Fruit fly (Drosophila melanogaster) whole organism, adult: Measurements from ENCODE around the gene CrebB.

Experiments
- CG11617 ChIP-seq: fragments of 200-800 bp; sonication (Bioruptor generic); optimal IDR thresholded peaks from 2 replicates; lab custom pipeline; 2017; ENCODE audit warnings: mild to moderate bottlenecking, missing biosample characterization, missing genetic modification reagents, missing genetic modification characterization
- CG12768 ChIP-seq: fragments of 200-800 bp; sonication (Bioruptor generic); optimal IDR thresholded peaks from 2 replicates; lab custom pipeline; 2017; ENCODE audit warnings: missing biosample characterization, missing genetic modification characterization, mild to moderate bottlenecking, moderate library complexity, missing genetic modification reagents
- CG14711 ChIP-seq: fragments of 200-800 bp; sonication (Bioruptor generic); optimal IDR thresholded peaks from 2 replicates; lab custom pipeline; 2018; ENCODE audit warnings: missing biosample characterization, mild to moderate bottlenecking, missing genetic modification characterization, moderate library complexity
- CG1620 ChIP-seq: fragments of 200-800 bp; sonication (Bioruptor generic); optimal IDR thresholded peaks from 2 replicates; lab custom pipeline; 2016; ENCODE audit warnings: missing biosample characterization, missing genetic modification characterization
- CG33017 ChIP-seq: fragments of 200-800 bp; sonication (Bioruptor generic); optimal IDR thresholded peaks from 2 replicates; lab custom pipeline; 2018; ENCODE audit warnings: missing biosample characterization, mild to moderate bottlenecking, missing genetic modification characterization, moderate library complexity
- CG5204 ChIP-seq: fragments of 200-800 bp; sonication (Bioruptor generic); optimal IDR thresholded peaks from 2 replicates; lab custom pipeline; 2016; ENCODE audit warnings: missing biosample characterization, missing genetic modification characterization
- CG7045 ChIP-seq: fragments of 200-800 bp; sonication (Bioruptor generic); optimal IDR thresholded peaks from 2 replicates; lab custom pipeline; 2017; ENCODE audit warnings: missing biosample characterization, mild to moderate bottlenecking, missing genetic modification characterization
- CG7101 ChIP-seq: fragments of 200-800 bp; sonication (Bioruptor generic); optimal IDR thresholded peaks from 2 replicates; lab custom pipeline; 2018; ENCODE audit warnings: missing biosample characterization, mild to moderate bottlenecking, missing genetic modification characterization, moderate library complexity
- Clk ChIP-seq: fragments of 200-800 bp; sonication (Bioruptor generic); optimal IDR thresholded peaks from 2 replicates; lab custom pipeline; 2017; ENCODE audit warnings: missing biosample characterization, missing genetic modification characterization
- Crg-1 ChIP-seq: fragments of 200-800 bp; sonication (Bioruptor generic); optimal IDR thresholded peaks from 2 replicates; lab custom pipeline; 2016; ENCODE audit warnings: missing biosample characterization, missing genetic modification characterization
- Hr96 ChIP-seq: fragments of 200-800 bp; sonication (Bioruptor generic); optimal IDR thresholded peaks from 2 replicates; lab custom pipeline; 2016; ENCODE audit warnings: missing biosample characterization, missing genetic modification characterization
- Mnt ChIP-seq: fragments of 200-800 bp; sonication (Bioruptor generic); optimal IDR thresholded peaks from 2 replicates; lab custom pipeline; 2016; ENCODE audit warnings: missing biosample characterization, mild to moderate bottlenecking, missing genetic modification characterization
- bab1 ChIP-seq: fragments of 200-800 bp; sonication (Bioruptor generic); optimal IDR thresholded peaks from 3 replicates; lab custom pipeline; 2019; ENCODE audit warnings: missing biosample characterization, mild to moderate bottlenecking, missing genetic modification characterization, moderate library complexity
- cic ChIP-seq: fragments of 200-800 bp; sonication (Bioruptor generic); optimal IDR thresholded peaks from 2 replicates; lab custom pipeline; 2017; ENCODE audit warnings: missing biosample characterization, mild to moderate bottlenecking, missing genetic modification characterization, moderate library complexity
- cnc ChIP-seq, 2 experiments: fragments of >200 bp; optimal IDR thresholded peaks; 2 replicates each; lab custom pipeline; 2017
- kay ChIP-seq: fragments of 200-800 bp; sonication (Bioruptor generic); peaks from one replicate; lab custom pipeline; 2016; ENCODE audit warnings: missing biosample characterization, missing genetic modification characterization, borderline replicate concordance
- ovo ChIP-seq: fragments of 200-800 bp; sonication (Bioruptor generic); optimal IDR thresholded peaks from 2 replicates; lab custom pipeline; 2016; ENCODE audit warnings: missing biosample characterization, missing genetic modification characterization
- pad ChIP-seq: fragments of 200-800 bp; sonication (Bioruptor generic); optimal IDR thresholded peaks from 3 replicates; lab custom pipeline; 2017; ENCODE audit warnings: missing biosample characterization, missing genetic modification characterization, mild to moderate bottlenecking, moderate library complexity, missing genetic modification reagents
- tj ChIP-seq: fragments of 200-800 bp; sonication (Bioruptor generic); optimal IDR thresholded peaks from 3 replicates; lab custom pipeline; 2017; ENCODE audit warnings: missing biosample characterization, mild to moderate bottlenecking, missing genetic modification characterization, moderate library complexity
- toe ChIP-seq: fragments of 200-800 bp; sonication (Bioruptor generic); optimal IDR thresholded peaks from 2 replicates; lab custom pipeline; 2016; ENCODE audit warnings: missing biosample characterization, missing genetic modification characterization

Gene CrebB

dm6 chrX:18364047-18364747, 2.0 kb upstream of the CrebB start:
- no peak for TF ChIP-seq toe (GFP tag; lab: Kevin White, UChicago)
- TF ChIP-seq tj (GFP tag; lab: Kevin White, UChicago) = no peak
- TF ChIP-seq CG7101 (tag; lab: Kevin White, UChicago) = no peak
- no peak for TF ChIP-seq CG7045 (GFP tag; lab: Kevin White, UChicago)
- TF ChIP-seq ovo = no peak
- TF ChIP-seq cic = no peak
- no peak for TF ChIP-seq Hr96 (GFP tag; lab: Kevin White, UChicago)
- no peak for TF ChIP-seq pad
- no peak for TF ChIP-seq CG11617 (GFP tag; lab: Kevin White, UChicago)
- TF ChIP-seq CG33017 (tag; lab: Kevin White, UChicago) = no peak
- TF ChIP-seq cnc (optimal IDR thresholded peaks at IDR 0.05; lab: Kevin White, UChicago) = no peak
- no peak for TF ChIP-seq CG5204 (GFP tag; lab: Kevin White, UChicago)
- no peak for TF ChIP-seq CG14711 (tag; lab: Kevin White, UChicago)
- no peak for TF ChIP-seq bab1 (GFP tag; lab: Kevin White, UChicago)
- TF ChIP-seq CG1620 (GFP tag; lab: Kevin White, UChicago) = no peak
- TF ChIP-seq kay (GFP tag; lab: Kevin White, UChicago) = no peak
- no peak for TF ChIP-seq CG12768 (GFP tag; lab: Kevin White, UChicago)

dm6 chrX:18364999-18365398, 1.2 kb upstream of the CrebB start:
- TF ChIP-seq CG33017 (tag; lab: Kevin White, UChicago) = no peak
- TF ChIP-seq tj (GFP tag; lab: Kevin White, UChicago) = no peak
- TF ChIP-seq Mnt (GFP tag; lab: Kevin White, UChicago) = no peak
- TF ChIP-seq pad = no peak
- TF ChIP-seq Crg-1 = no peak
- no peak for TF ChIP-seq ovo
- no peak for TF ChIP-seq CG12768 (GFP tag; lab: Kevin White, UChicago)
- no peak for TF ChIP-seq cnc (optimal IDR thresholded peaks at IDR 0.05; lab: Kevin White, UChicago)
- TF ChIP-seq CG7045 (GFP tag; lab: Kevin White, UChicago) = no peak
- no peak for TF ChIP-seq Hr96 (GFP tag; lab: Kevin White, UChicago)
- TF ChIP-seq bab1 (GFP tag; lab: Kevin White, UChicago) = no peak
- TF ChIP-seq CG11617 (GFP tag; lab: Kevin White, UChicago) = no peak
- no peak for TF ChIP-seq CG7101 (tag; lab: Kevin White, UChicago)
- TF ChIP-seq toe (GFP tag; lab: Kevin White, UChicago) = no peak
- no peak for TF ChIP-seq Clk

DNA sequence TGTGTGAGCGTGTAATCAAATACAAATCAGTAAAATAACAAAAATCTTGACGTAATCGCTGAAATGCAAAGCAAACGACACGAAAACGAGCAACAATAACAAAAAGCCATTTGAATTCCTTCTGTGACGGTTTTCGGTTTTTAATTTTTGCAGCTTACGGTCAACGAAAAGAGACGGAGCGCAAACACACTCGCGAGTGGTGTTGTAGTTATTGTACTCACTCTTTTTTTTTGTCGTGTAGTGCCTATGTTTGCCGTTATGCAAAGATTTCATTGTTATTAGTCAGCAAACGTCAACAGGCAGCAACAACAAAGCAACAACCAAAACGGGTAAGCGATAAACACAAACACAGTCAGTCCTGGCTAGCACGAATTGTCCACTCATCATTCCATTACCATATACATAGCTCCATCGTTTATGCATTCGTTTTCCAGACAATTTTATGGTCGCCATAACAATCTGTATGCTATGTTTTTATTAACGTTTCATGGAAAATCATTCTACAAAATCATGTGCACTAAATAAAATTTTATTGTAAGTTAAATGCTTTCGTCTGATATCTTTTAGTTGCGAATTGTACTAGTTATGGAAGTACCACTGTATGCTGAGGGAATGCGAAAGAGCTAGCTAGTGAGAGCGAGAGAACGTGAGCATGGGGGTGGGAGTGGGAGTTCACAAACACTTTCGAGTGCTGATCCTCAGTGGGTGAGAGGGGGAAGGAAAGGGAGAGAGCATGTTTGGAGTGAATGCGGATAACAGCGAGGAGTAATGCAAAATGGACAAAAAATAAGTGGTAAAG, 893 bp downstream of the CrebB start:
- TF ChIP-seq CG12768 (GFP tag; lab: Kevin White, UChicago) (peak; percentile 73), pad (peak; percentile 85), bab1 (GFP tag; lab: Kevin White, UChicago) (peak; percentile 94), tj (GFP tag; lab: Kevin White, UChicago) (peak; percentile 76), CG1620 (GFP tag; lab: Kevin White, UChicago) (peak; percentile 85), ovo (peak; percentile 64), kay (GFP tag; lab: Kevin White, UChicago) (peak; percentile 56), CG7045 (GFP tag; lab: Kevin White, UChicago) (peak; percentile 81), CG33017 (tag; lab: Kevin White, UChicago) (peak; percentile 86), CG11617 (GFP tag; lab: Kevin White, UChicago) (peak; percentile 72), Crg-1 (peak; percentile 61), Clk (peak; percentile 58), Mnt (GFP tag; lab: Kevin White, UChicago) (peak; percentile 81), Hr96 (GFP tag; lab: Kevin White, UChicago) (peak; percentile 93), cnc (optimal IDR thresholded peaks at IDR 0.05; lab: Kevin White, UChicago) (no peak), toe (GFP tag; lab: Kevin White, UChicago) (peak; percentile 71), CG7101 (tag; lab: Kevin White, UChicago) (peak; percentile 94), CG14711 (tag; lab: Kevin White, UChicago) (peak; percentile 86), CG5204 (GFP tag; lab: Kevin White, UChicago) (peak; percentile 84), cic (no peak)

DNA sequence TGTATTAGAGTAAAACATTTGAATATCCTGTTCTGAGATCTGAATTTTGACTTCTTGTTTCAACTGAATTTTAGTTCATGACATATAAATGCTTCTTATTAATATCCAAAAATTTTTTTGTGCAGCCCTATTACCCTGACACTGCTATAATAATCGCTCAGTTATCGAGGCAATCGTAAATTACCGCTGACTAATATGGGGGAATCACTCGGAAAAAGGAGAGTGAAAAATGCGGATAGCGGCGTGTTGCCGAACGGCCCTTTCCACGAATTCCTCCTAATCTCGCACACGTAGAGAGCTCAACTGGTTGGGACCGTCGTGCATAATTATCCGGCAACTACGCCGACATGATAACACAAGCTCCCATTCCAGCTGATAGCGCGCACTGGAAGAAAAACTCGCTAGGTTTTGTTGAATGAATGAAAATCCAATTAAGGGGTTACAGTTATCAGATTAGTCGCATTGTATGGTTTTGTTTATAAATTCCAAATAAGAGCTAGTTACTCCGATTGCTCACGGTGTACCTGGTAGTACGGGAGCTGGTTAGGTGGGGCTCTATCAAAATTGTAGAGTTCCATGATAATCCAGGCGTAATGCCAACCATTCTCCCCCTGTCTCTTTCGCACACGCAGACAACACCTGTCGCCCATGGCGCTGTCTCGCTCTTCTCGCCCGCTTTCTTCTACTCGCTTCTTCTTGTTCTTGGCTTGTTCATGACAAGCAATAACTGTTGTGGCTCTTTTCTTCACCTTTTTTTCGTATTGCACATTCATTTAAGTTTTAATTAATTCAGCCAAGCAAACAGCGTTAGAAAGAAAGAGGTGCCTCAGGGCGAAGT, 1.9 kb downstream of the CrebB start:
- TF ChIP-seq CG12768 (GFP tag; lab: Kevin White, UChicago) (peak; percentile 67), ovo (no peak), cic (no peak), pad (peak; percentile 90), CG14711 (tag; lab: Kevin White, UChicago) (peak; percentile 63), CG33017 (tag; lab: Kevin White, UChicago) (peak; percentile 72), kay (GFP tag; lab: Kevin White, UChicago) (no peak), Hr96 (GFP tag; lab: Kevin White, UChicago) (peak; percentile 85), Crg-1 (peak; percentile 25), CG1620 (GFP tag; lab: Kevin White, UChicago) (peak; percentile 28), bab1 (GFP tag; lab: Kevin White, UChicago) (no peak), tj (GFP tag; lab: Kevin White, UChicago) (no peak), cnc (optimal IDR thresholded peaks at IDR 0.05; lab: Kevin White, UChicago) (peak in 1 of 2 experiments; percentile 78), toe (GFP tag; lab: Kevin White, UChicago) (peak; percentile 38), CG11617 (GFP tag; lab: Kevin White, UChicago) (peak; percentile 78), Mnt (GFP tag; lab: Kevin White, UChicago) (peak; percentile 74), CG7045 (GFP tag; lab: Kevin White, UChicago) (peak; percentile 71), CG7101 (tag; lab: Kevin White, UChicago) (peak; percentile 82), Clk (peak; percentile 55), CG5204 (GFP tag; lab: Kevin White, UChicago) (peak; percentile 70)
